Worm (Caenorhabditis elegans) whole organism, mixed stage, embryonic: ENCODE measurements around the gene mtg-1.

Experiments
- M03D4.4 ChIP-seq: sonication (generic microtip); optimal IDR thresholded peaks from 2 replicates; lab custom pipeline; 2017; ENCODE audit warnings: mild to moderate bottlenecking, missing genetic modification characterization, missing compliant biosample characterization
- bed-3 ChIP-seq: fragments of 200-800 bp; sonication (Bioruptor generic); optimal IDR thresholded peaks from 3 replicates; lab custom pipeline; 2018; ENCODE audit warnings: mild to moderate bottlenecking, missing genetic modification characterization, moderate library complexity, missing compliant biosample characterization
- blmp-1 ChIP-seq: fragments of 150-350 bp; optimal IDR thresholded peaks from 2 replicates; lab custom pipeline; 2014; ENCODE audit warnings: missing biosample characterization, missing genetic modification characterization
- ceh-39 ChIP-seq: fragments of 150-350 bp; optimal IDR thresholded peaks from 2 replicates; lab custom pipeline; 2014; ENCODE audit warnings: missing biosample characterization, missing genetic modification characterization
- ceh-43 ChIP-seq: fragments of 200-800 bp; sonication (Bioruptor generic); optimal IDR thresholded peaks from 2 replicates; lab custom pipeline; 2018; ENCODE audit warnings: mild to moderate bottlenecking, missing genetic modification characterization, moderate library complexity, missing compliant biosample characterization
- cnd-1 ChIP-seq: fragments of 200-800 bp; sonication (Bioruptor generic); optimal IDR thresholded peaks from 2 replicates; lab custom pipeline; 2018; ENCODE audit warnings: mild to moderate bottlenecking, missing genetic modification characterization, missing compliant biosample characterization
- elt-1 ChIP-seq: sonication (generic microtip); optimal IDR thresholded peaks from 2 replicates; lab custom pipeline; 2017; ENCODE audit warnings: missing genetic modification characterization, mild to moderate bottlenecking, missing compliant biosample characterization, antibody characterized with exemption, moderate library complexity, borderline replicate concordance; ENCODE audit not compliant: insufficient read depth
- elt-3 ChIP-seq: fragments of 150-350 bp; optimal IDR thresholded peaks from 2 replicates; lab custom pipeline; 2014; ENCODE audit warnings: missing biosample characterization, missing genetic modification characterization
- flh-1 ChIP-seq: fragments of 200-800 bp; sonication (Bioruptor generic); optimal IDR thresholded peaks from 2 replicates; lab custom pipeline; 2018; ENCODE audit warnings: mild to moderate bottlenecking, missing genetic modification characterization, moderate library complexity, missing compliant biosample characterization
- lin-13 ChIP-seq: fragments of 150-350 bp; optimal IDR thresholded peaks from 2 replicates; lab custom pipeline; 2014; ENCODE audit warnings: missing biosample characterization, missing genetic modification characterization
- lin-32 ChIP-seq: fragments of 200-800 bp; sonication (Bioruptor generic); optimal IDR thresholded peaks from 2 replicates; lab custom pipeline; 2018; ENCODE audit warnings: mild to moderate bottlenecking, missing genetic modification characterization, missing compliant biosample characterization
- lsy-2 ChIP-seq: fragments of 150-350 bp; optimal IDR thresholded peaks from 2 replicates; lab custom pipeline; 2014; ENCODE audit warnings: missing biosample characterization, missing genetic modification characterization
- mab-5 ChIP-seq: fragments of 150-350 bp; optimal IDR thresholded peaks from 2 replicates; lab custom pipeline; 2014; ENCODE audit warnings: missing biosample characterization, missing genetic modification characterization
- nhr-12 ChIP-seq: fragments of 150-350 bp; optimal IDR thresholded peaks from 2 replicates; lab custom pipeline; 2014; ENCODE audit warnings: missing biosample characterization, missing genetic modification characterization
- nhr-2 ChIP-seq: fragments of 150-350 bp; optimal IDR thresholded peaks from 2 replicates; lab custom pipeline; 2014; ENCODE audit warnings: missing biosample characterization, missing genetic modification characterization
- nhr-237 ChIP-seq: fragments of 150-350 bp; optimal IDR thresholded peaks from 2 replicates; lab custom pipeline; 2014; ENCODE audit warnings: missing biosample characterization, missing genetic modification characterization
- nhr-28 ChIP-seq: fragments of 150-350 bp; optimal IDR thresholded peaks from 2 replicates; lab custom pipeline; 2014; ENCODE audit warnings: missing biosample characterization, missing genetic modification characterization
- nhr-76 ChIP-seq: sonication (generic microtip); optimal IDR thresholded peaks from 2 replicates; lab custom pipeline; 2017; ENCODE audit warnings: missing biosample characterization, missing genetic modification characterization
- sem-2 ChIP-seq: fragments of 200-800 bp; sonication (Bioruptor generic); optimal IDR thresholded peaks from 2 replicates; lab custom pipeline; 2018; ENCODE audit warnings: mild to moderate bottlenecking, missing genetic modification characterization, missing compliant biosample characterization
- snpc-4 ChIP-seq: fragments of 150-350 bp; optimal IDR thresholded peaks from 2 replicates; lab custom pipeline; 2014; ENCODE audit warnings: missing biosample characterization, missing genetic modification characterization
- tbx-8 ChIP-seq: fragments of 200-800 bp; sonication (Bioruptor generic); optimal IDR thresholded peaks from 2 replicates; lab custom pipeline; 2018; ENCODE audit warnings: mild to moderate bottlenecking, missing genetic modification characterization, moderate library complexity, missing compliant biosample characterization
- unc-120 ChIP-seq: sonication (generic microtip); optimal IDR thresholded peaks from 2 replicates; lab custom pipeline; 2017; ENCODE audit warnings: missing genetic modification characterization, missing compliant biosample characterization; ENCODE audit not compliant: poor library complexity, severe bottlenecking
- unc-62 ChIP-seq: fragments of 150-350 bp; optimal IDR thresholded peaks from 2 replicates; lab custom pipeline; 2014; ENCODE audit warnings: missing biosample characterization, missing genetic modification reagents, missing genetic modification characterization
- zip-8 ChIP-seq: fragments of 150-350 bp; optimal IDR thresholded peaks from 2 replicates; lab custom pipeline; 2014; ENCODE audit warnings: missing biosample characterization, missing genetic modification characterization
- ztf-11 ChIP-seq: fragments of 150-350 bp; optimal IDR thresholded peaks from 2 replicates; lab custom pipeline; 2014; ENCODE audit warnings: missing biosample characterization, missing genetic modification characterization

mtg-1 gene

DNA sequence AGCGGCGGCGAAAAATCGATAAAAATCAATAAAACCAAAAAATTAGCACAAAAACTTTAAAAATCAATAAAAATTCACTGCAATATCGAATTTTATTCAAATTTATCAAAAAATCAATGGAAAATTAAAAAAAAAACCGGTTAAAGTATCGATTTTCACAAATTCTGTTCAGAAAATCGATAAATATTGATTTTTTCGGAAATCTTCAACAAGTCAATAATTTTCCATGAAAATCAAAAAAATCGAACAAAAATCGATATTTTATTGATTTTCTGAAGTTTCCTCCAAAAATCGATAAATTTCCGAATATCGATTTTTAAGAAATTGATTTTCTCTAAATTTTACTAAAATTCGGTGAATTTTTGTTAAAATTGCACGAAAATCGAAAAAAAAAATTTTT, 45.0 kb downstream of the mtg-1 start:
- TF ChIP-seq nhr-76 (tag; lab: Kevin White, UChicago) (no peak), nhr-237 (tag; lab: Kevin White, UChicago) (no peak), blmp-1 (tag; lab: Kevin White, UChicago) (no peak), flh-1 (GFP tag; lab: Kevin White, UChicago) (no peak), snpc-4 (tag; lab: Kevin White, UChicago) (no peak), lin-32 (GFP tag; lab: Kevin White, UChicago) (no peak), unc-62 (no peak)

DNA sequence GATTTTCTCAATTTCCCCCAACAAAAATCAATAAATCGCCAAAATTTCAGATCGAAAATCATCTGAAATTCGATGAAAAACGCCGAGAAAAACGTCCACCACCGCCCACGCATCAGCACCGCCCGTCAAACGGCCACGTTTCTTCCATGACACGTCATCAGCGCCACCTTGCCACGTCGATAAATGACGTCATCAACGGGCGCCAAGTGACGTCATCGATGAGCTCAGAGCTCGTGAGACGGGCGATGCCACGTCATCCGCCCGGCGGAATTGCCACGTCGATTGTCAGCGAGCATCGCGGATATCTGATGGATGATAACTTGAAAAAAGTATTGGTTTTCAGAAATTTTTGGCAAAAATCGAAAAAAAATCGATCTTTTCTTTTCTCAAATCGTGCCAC, 45.4 kb downstream of the mtg-1 start:
- TF ChIP-seq zip-8 (tag; lab: Kevin White, UChicago) (peak; percentile 96), nhr-12 (tag; lab: Kevin White, UChicago) (no peak)
- TF ChIP-seq, all 35 proteins: peak for 1

DNA sequence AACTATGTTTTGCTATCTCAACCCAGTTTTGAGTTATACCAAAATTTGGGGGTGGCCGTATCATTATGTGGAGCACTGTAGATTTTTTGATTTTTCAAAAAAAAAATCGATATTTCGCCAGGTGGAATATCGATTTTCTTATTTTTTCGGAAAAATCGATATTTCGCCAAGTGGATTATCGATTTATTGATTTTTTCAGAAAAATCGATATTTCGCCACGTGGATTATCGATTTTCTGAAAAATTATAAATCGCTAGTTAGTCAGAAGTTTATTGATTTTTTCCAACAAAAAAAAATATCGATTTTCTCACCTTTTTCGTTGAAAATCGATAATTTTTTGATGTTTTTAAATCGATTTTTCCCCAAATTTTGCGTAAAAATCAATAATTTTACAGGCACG, 46.6 kb downstream of the mtg-1 start:
- no peak for TF ChIP-seq nhr-76 (tag; lab: Kevin White, UChicago)
- TF ChIP-seq nhr-2: no peak
- TF ChIP-seq unc-120 (tag; lab: Kevin White, UChicago): no peak
- TF ChIP-seq zip-8 (tag; lab: Kevin White, UChicago): no peak
- no peak for TF ChIP-seq M03D4.4 (tag; lab: Kevin White, UChicago)
- no peak for TF ChIP-seq ceh-39 (tag; lab: Kevin White, UChicago)
- TF ChIP-seq sem-2: no peak
- no peak for TF ChIP-seq elt-3 (tag; lab: Kevin White, UChicago)
- TF ChIP-seq bed-3: no peak
- no peak for TF ChIP-seq lin-13 (tag; lab: Kevin White, UChicago)

DNA sequence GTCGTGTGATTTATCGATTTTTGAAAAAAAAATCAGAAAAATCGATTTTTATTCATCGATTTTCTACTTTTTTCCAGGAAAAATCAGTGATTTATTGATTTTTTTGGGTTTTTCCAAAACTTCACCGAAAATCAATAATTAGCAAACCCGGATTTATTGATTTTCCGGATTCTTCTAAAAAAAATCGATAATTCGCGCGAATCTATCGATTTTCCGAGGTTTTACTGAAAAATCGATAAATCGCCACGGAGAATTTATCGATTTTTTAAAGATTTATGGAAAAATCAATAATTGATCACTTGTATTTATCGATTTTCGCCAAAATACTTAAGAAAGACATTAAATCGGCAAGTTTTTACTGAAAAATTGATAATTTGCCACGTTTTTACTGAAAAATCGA, 50.0 kb downstream of the mtg-1 start:
- no peak for TF ChIP-seq nhr-76 (tag; lab: Kevin White, UChicago)
- no peak for TF ChIP-seq mab-5
- no peak for TF ChIP-seq nhr-2
- TF ChIP-seq cnd-1 (tag; lab: Kevin White, UChicago): no peak
- no peak for TF ChIP-seq snpc-4 (tag; lab: Kevin White, UChicago)

DNA sequence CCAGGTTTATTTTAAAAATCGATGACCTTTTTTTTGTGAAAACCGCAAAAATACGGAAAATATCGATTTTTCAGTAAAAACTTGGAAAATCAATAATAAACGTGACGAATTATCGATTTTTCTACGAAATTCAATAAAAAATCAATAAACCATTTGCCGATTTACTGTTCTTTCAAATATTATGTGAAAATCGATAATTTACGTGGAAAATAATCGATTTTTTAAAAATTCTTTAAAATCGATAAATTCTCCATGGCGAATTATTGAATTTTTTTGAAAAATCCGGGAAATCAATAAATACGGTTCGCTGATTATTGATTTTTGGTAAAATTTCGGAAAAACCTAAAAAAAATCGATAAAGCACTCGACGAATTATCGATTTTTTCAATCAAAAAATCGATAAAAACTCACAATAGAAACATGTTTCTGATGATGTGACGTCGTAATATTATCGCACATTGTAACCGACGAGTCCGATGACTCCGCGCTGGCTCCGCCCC, 50.7 kb downstream of the mtg-1 start:
- TF ChIP-seq tbx-8 (GFP tag; lab: Kevin White, UChicago) (no peak), unc-62 (no peak), snpc-4 (tag; lab: Kevin White, UChicago) (no peak), lsy-2 (tag; lab: Kevin White, UChicago) (no peak), nhr-28 (tag; lab: Kevin White, UChicago) (no peak), ceh-39 (tag; lab: Kevin White, UChicago) (no peak), cnd-1 (tag; lab: Kevin White, UChicago) (no peak), zip-8 (tag; lab: Kevin White, UChicago) (no peak), elt-1 (tag; lab: Kevin White, UChicago) (no peak), sem-2 (no peak), ztf-11 (tag; lab: Kevin White, UChicago) (no peak), nhr-12 (tag; lab: Kevin White, UChicago) (no peak), lin-13 (tag; lab: Kevin White, UChicago) (no peak), ceh-43 (GFP tag; lab: Kevin White, UChicago) (no peak)
